Fruit fly (Drosophila melanogaster): ENCODE data around the gene CG1529.

Gene CG1529

dm6 chrX:21045448-21045941 is 13.7 kb upstream of the CG1529 start (continued):
- peak; percentile 3 for TF ChIP-seq CG8924 (tag; optimal IDR thresholded peaks at IDR 0.05)
- no peak for TF ChIP-seq bab2 (GFP tag; optimal IDR thresholded peaks at IDR 0.05)
- TF ChIP-seq vnd (GFP tag; IDR thresholded peaks at IDR 0.05; ENCODE audit: partially characterized antibody): no peak
- peak; percentile 9 for TF ChIP-seq grau (tag; optimal IDR thresholded peaks at IDR 0.05)
- TF ChIP-seq fru (optimal IDR thresholded peaks at IDR 0.05): no peak
- TF ChIP-seq lmd (GFP tag; IDR thresholded peaks at IDR 0.05): no peak
- TF ChIP-seq ase (GFP tag; IDR thresholded peaks at IDR 0.05): no peak
- peak; percentile 11 for TF ChIP-seq fd96Cb (tag; optimal IDR thresholded peaks at IDR 0.05)
- peak; percentile 25 for TF ChIP-seq ATbp (GFP tag; optimal IDR thresholded peaks at IDR 0.05)
- TF ChIP-seq CG10147 (GFP tag; optimal IDR thresholded peaks at IDR 0.05): peak; percentile 14
- peak; percentile 74 for TF ChIP-seq CG2712 (tag; optimal IDR thresholded peaks at IDR 0.05)
- no peak for TF ChIP-seq CG1233 (GFP tag; optimal IDR thresholded peaks at IDR 0.05)
- no peak for TF ChIP-seq sens (GFP tag)
- peak; percentile 60; the same call in 1 of the 2 replicates for TF ChIP-seq vvl (GFP tag; IDR thresholded peaks at IDR 0.05)
- peak; percentile 13 for TF ChIP-seq HHEX (GFP tag; optimal IDR thresholded peaks at IDR 0.05)
- no peak for TF ChIP-seq Kr (GFP tag; optimal IDR thresholded peaks at IDR 0.05)
- no peak for TF ChIP-seq CG11504 (tag; optimal IDR thresholded peaks at IDR 0.05)
- no peak for TF ChIP-seq CG8290 (GFP tag; optimal IDR thresholded peaks at IDR 0.05)
- TF ChIP-seq CG8290 (tag; optimal IDR thresholded peaks at IDR 0.05): no peak
- TF ChIP-seq CG8089 (GFP tag; optimal IDR thresholded peaks at IDR 0.05): no peak
- peak; percentile 36; the same call in 1 of the 2 replicates for TF ChIP-seq CG4360 (GFP tag; IDR thresholded peaks at IDR 0.05)
- no peak for TF ChIP-seq CG42726 (GFP tag; IDR thresholded peaks at IDR 0.05; ENCODE audit: partially characterized antibody)
- TF ChIP-seq Sox100B (GFP tag; optimal IDR thresholded peaks at IDR 0.05): peak; percentile 35
- TF ChIP-seq yki (optimal IDR thresholded peaks at IDR 0.05): no peak
- TF ChIP-seq CG12104 (GFP tag; optimal IDR thresholded peaks at IDR 0.05): no peak
- TF ChIP-seq Max (GFP tag; optimal IDR thresholded peaks at IDR 0.05): no peak
- no peak for TF ChIP-seq ind (GFP tag; optimal IDR thresholded peaks at IDR 0.05)
- TF ChIP-seq zf30C (GFP tag; optimal IDR thresholded peaks at IDR 0.05): peak; percentile 32
- TF ChIP-seq Trl (optimal IDR thresholded peaks at IDR 0.05): no peak
- no peak for TF ChIP-seq Trl (GFP tag; optimal IDR thresholded peaks at IDR 0.05)
- peak; percentile 50 for TF ChIP-seq Med (GFP tag)
- TF ChIP-seq inv (GFP tag; IDR thresholded peaks at IDR 0.05; ENCODE audit: partially characterized antibody): no peak
- no peak for TF ChIP-seq lbe (GFP tag; optimal IDR thresholded peaks at IDR 0.05)
- TF ChIP-seq CG3726 (GFP tag; IDR thresholded peaks at IDR 0.05): no peak
- TF ChIP-seq CG4730 (GFP tag; IDR thresholded peaks at IDR 0.05): no peak
- no peak for TF ChIP-seq CG3065 (GFP tag; optimal IDR thresholded peaks at IDR 0.05)
- no peak for TF ChIP-seq HmgZ (tag; optimal IDR thresholded peaks at IDR 0.05)
- TF ChIP-seq Dll (GFP tag; IDR thresholded peaks at IDR 0.05; ENCODE audit: partially characterized antibody): no peak
- TF ChIP-seq Sox102F (GFP tag; optimal IDR thresholded peaks at IDR 0.05): peak; percentile 32
- no peak for TF ChIP-seq al (GFP tag; IDR thresholded peaks at IDR 0.05)
- TF ChIP-seq dan (GFP tag; IDR thresholded peaks at IDR 0.05): no peak
- peak; percentile 52 for TF ChIP-seq dmrt99B (tag; optimal IDR thresholded peaks at IDR 0.05)
- TF ChIP-seq cad (GFP tag; optimal IDR thresholded peaks at IDR 0.05): no peak
- peak; percentile 44 for TF ChIP-seq PHDP (tag; optimal IDR thresholded peaks at IDR 0.05)
- no peak for TF ChIP-seq CG4282 (GFP tag; optimal IDR thresholded peaks at IDR 0.05)
- TF ChIP-seq bsh (GFP tag; optimal IDR thresholded peaks at IDR 0.05): peak; percentile 46 to 72
- peak; percentile 15 for TF ChIP-seq trem (tag; optimal IDR thresholded peaks at IDR 0.05)
- TF ChIP-seq CG15696 (tag; optimal IDR thresholded peaks at IDR 0.05): peak; percentile 39
- no peak for TF ChIP-seq Usf (GFP tag; optimal IDR thresholded peaks at IDR 0.05)
- no peak for TF ChIP-seq CG12744 (GFP tag; optimal IDR thresholded peaks at IDR 0.05)
- TF ChIP-seq Hr51 (GFP tag; optimal IDR thresholded peaks at IDR 0.05): peak in 1 of 2 experiments; percentile 16
- no peak for TF ChIP-seq CG5245 (GFP tag; optimal IDR thresholded peaks at IDR 0.05)

Measured in whole organism, embryonic.